Fruit fly (Drosophila melanogaster) whole organism, embryonic: ENCODE results near the gene Dpm3.

Experiments used
- Aef1 ChIP-seq: fragments of 200-800 bp; sonication (Bioruptor generic); IDR thresholded peaks from 3 replicates; pipeline ENCODE4 v1.3.6; 2022; ENCODE audit warnings: missing biosample characterization, missing genetic modification characterization
- Awh ChIP-seq: fragments of 200-800 bp; sonication (Bioruptor generic); IDR thresholded peaks from 2 replicates; pipeline ENCODE4, ENCODE4 v1.3.6; 2022; ENCODE audit warnings: missing biosample characterization, missing genetic modification characterization
- B-H2 ChIP-seq: fragments of 200-800 bp; sonication (Bioruptor generic); optimal IDR thresholded peaks from 2 replicates; lab custom pipeline; 2018; ENCODE audit warnings: missing biosample characterization, mild to moderate bottlenecking, missing genetic modification characterization
- CG10543 ChIP-seq: fragments of 200-800 bp; sonication (Bioruptor generic); optimal IDR thresholded peaks from 3 replicates; lab custom pipeline; 2017; ENCODE audit warnings: missing biosample characterization, mild to moderate bottlenecking, missing genetic modification characterization, moderate library complexity
- CG10565 ChIP-seq: fragments of 200-800 bp; sonication (Bioruptor generic); optimal IDR thresholded peaks from 3 replicates; lab custom pipeline; 2016; ENCODE audit warnings: missing biosample characterization, mild to moderate bottlenecking, missing genetic modification characterization
- CG10959 ChIP-seq: fragments of 200-800 bp; sonication (Bioruptor generic); IDR thresholded peaks from 2 replicates; pipeline ENCODE4 v1.3.6; 2022; ENCODE audit warnings: missing biosample characterization, missing genetic modification characterization
- CG11398 ChIP-seq: fragments of 200-800 bp; sonication (Bioruptor generic); optimal IDR thresholded peaks from 2 replicates; lab custom pipeline; 2016; ENCODE audit warnings: missing biosample characterization, missing genetic modification characterization
- CG11696 ChIP-seq: fragments of 200-800 bp; sonication (Bioruptor generic); IDR thresholded peaks from 2 replicates; pipeline ENCODE4 v1.3.6; 2022; ENCODE audit warnings: missing biosample characterization, missing genetic modification characterization
- CG13775 ChIP-seq: fragments of 200-800 bp; sonication (Bioruptor generic); optimal IDR thresholded peaks from 3 replicates; lab custom pipeline; 2017; ENCODE audit warnings: missing biosample characterization, mild to moderate bottlenecking, missing genetic modification characterization
- CG17186 ChIP-seq: fragments of 200-800 bp; sonication (Bioruptor generic); optimal IDR thresholded peaks from 3 replicates; lab custom pipeline; 2017; ENCODE audit warnings: missing biosample characterization, missing genetic modification reagents, missing genetic modification characterization
- CG2120 ChIP-seq: fragments of 200-800 bp; sonication (Bioruptor generic); optimal IDR thresholded peaks from 3 replicates; lab custom pipeline; 2016; ENCODE audit warnings: missing biosample characterization, missing genetic modification characterization
- CG34224 ChIP-seq: fragments of 200-800 bp; sonication (Bioruptor generic); IDR thresholded peaks from 3 replicates; pipeline ENCODE4 v1.3.6; 2022; ENCODE audit warnings: missing biosample characterization, missing genetic modification characterization; ENCODE audit not compliant: partially characterized antibody
- CG3726 ChIP-seq: fragments of 200-800 bp; sonication (Bioruptor generic); IDR thresholded peaks from 3 replicates; pipeline ENCODE4, ENCODE4 v1.3.6; 2022; ENCODE audit warnings: missing biosample characterization, missing genetic modification characterization
- CG4854 ChIP-seq: fragments of 200-800 bp; sonication (Bioruptor generic); optimal IDR thresholded peaks from 2 replicates; lab custom pipeline; 2016; ENCODE audit warnings: missing biosample characterization, missing genetic modification characterization, inconsistent platforms
- CG6791 ChIP-seq: fragments of 200-800 bp; sonication (Bioruptor generic); IDR thresholded peaks from 3 replicates; pipeline ENCODE4 v1.3.6; 2022; ENCODE audit warnings: missing biosample characterization, missing genetic modification characterization; ENCODE audit not compliant: partially characterized antibody
- CG7372 ChIP-seq: fragments of 200-800 bp; sonication (Bioruptor generic); IDR thresholded peaks from 2 replicates; pipeline ENCODE4 v1.3.6; 2022; ENCODE audit warnings: missing biosample characterization, missing genetic modification characterization
- CG7556 ChIP-seq: fragments of 200-800 bp; sonication (Bioruptor generic); optimal IDR thresholded peaks from 2 replicates; lab custom pipeline; 2017; ENCODE audit warnings: missing biosample characterization, mild to moderate bottlenecking, missing genetic modification characterization
- CG8359 ChIP-seq: fragments of 200-800 bp; sonication (Bioruptor generic); optimal IDR thresholded peaks from 2 replicates; lab custom pipeline; 2017; ENCODE audit warnings: missing biosample characterization, mild to moderate bottlenecking, missing genetic modification characterization, borderline replicate concordance
- CG9932 ChIP-seq: fragments of 200-800 bp; sonication (Bioruptor generic); IDR thresholded peaks from 2 replicates; pipeline ENCODE4 v1.3.6; 2022; ENCODE audit warnings: missing biosample characterization, missing genetic modification characterization
- Dip3 ChIP-seq: fragments of 200-800 bp; sonication (Bioruptor generic); optimal IDR thresholded peaks from 3 replicates; lab custom pipeline; 2016; ENCODE audit warnings: missing biosample characterization, missing genetic modification characterization
- Dref ChIP-seq: fragments of 200-800 bp; sonication (Bioruptor generic); IDR thresholded peaks from 2 replicates; pipeline ENCODE4 v1.3.6; 2022; ENCODE audit warnings: missing biosample characterization, missing genetic modification characterization
- HmgD ChIP-seq: fragments of 200-800 bp; sonication (Bioruptor generic); optimal IDR thresholded peaks from 3 replicates; lab custom pipeline; 2016; ENCODE audit warnings: missing biosample characterization, missing genetic modification characterization
- Kr ChIP-seq: fragments of 200-800 bp; sonication (Bioruptor generic); optimal IDR thresholded peaks from 2 replicates; lab custom pipeline; 2017; ENCODE audit warnings: missing biosample characterization, mild to moderate bottlenecking, missing genetic modification characterization
- Lpt ChIP-seq: fragments of >200 bp; optimal IDR thresholded peaks from 2 replicates; lab custom pipeline; 2018; ENCODE audit warnings: missing biosample characterization, missing genetic modification characterization
- Myb ChIP-seq: fragments of 200-800 bp; sonication (Bioruptor generic); optimal IDR thresholded peaks from 2 replicates; lab custom pipeline; 2016; ENCODE audit warnings: missing biosample characterization, missing genetic modification characterization
- Sox100B ChIP-seq: fragments of 200-800 bp; sonication (Bioruptor generic); optimal IDR thresholded peaks from 3 replicates; lab custom pipeline; 2018; ENCODE audit warnings: missing biosample characterization, mild to moderate bottlenecking, missing genetic modification characterization
- Ssrp ChIP-seq: fragments of 200-800 bp; sonication (Bioruptor generic); optimal IDR thresholded peaks from 2 replicates; lab custom pipeline; 2018; ENCODE audit warnings: missing biosample characterization, mild to moderate bottlenecking, missing genetic modification characterization, moderate library complexity
- abd-A ChIP-seq: fragments of 200-800 bp; sonication (Bioruptor generic); optimal IDR thresholded peaks from 3 replicates; lab custom pipeline; 2019; ENCODE audit warnings: missing biosample characterization, mild to moderate bottlenecking, missing genetic modification characterization, moderate library complexity
- aop ChIP-seq: fragments of 200-800 bp; sonication (Bioruptor generic); IDR thresholded peaks from 2 replicates; pipeline ENCODE4 v1.3.6; 2022; ENCODE audit warnings: missing biosample characterization, missing genetic modification characterization
- ash1 ChIP-seq: fragments of 200-800 bp; sonication (Bioruptor generic); optimal IDR thresholded peaks from 2 replicates; lab custom pipeline; 2018; ENCODE audit warnings: missing biosample characterization, mild to moderate bottlenecking, missing genetic modification characterization
- chm ChIP-seq: fragments of 200-800 bp; sonication (Bioruptor generic); IDR thresholded peaks from 2 replicates; pipeline ENCODE4 v1.3.6; 2022; ENCODE audit warnings: missing biosample characterization, missing genetic modification characterization
- crc ChIP-seq: fragments of 200-800 bp; sonication (Bioruptor generic); optimal IDR thresholded peaks from 2 replicates; lab custom pipeline; 2016; ENCODE audit warnings: missing biosample characterization, missing genetic modification characterization
- dan ChIP-seq: fragments of 200-800 bp; sonication (Bioruptor generic); IDR thresholded peaks from 2 replicates; pipeline ENCODE4 v1.3.6; 2022; ENCODE audit warnings: missing biosample characterization, missing genetic modification characterization
- eve ChIP-seq, 2 experiments: fragments of >200 bp; optimal IDR thresholded peaks; 2 replicates each; lab custom pipeline; 2017; ENCODE audit warnings: missing biosample characterization in 2 of 2, missing genetic modification characterization in 2 of 2
- fru ChIP-seq: fragments of >200 bp; optimal IDR thresholded peaks from 2 replicates; lab custom pipeline; 2017
- gt ChIP-seq: fragments of 200-800 bp; sonication (Bioruptor generic); IDR thresholded peaks from 2 replicates; pipeline ENCODE4 v1.3.6; 2022; ENCODE audit warnings: missing biosample characterization, missing genetic modification characterization
- ham ChIP-seq: fragments of 200-800 bp; sonication (Bioruptor generic); IDR thresholded peaks from 2 replicates; pipeline ENCODE4 v1.3.6; 2022; ENCODE audit warnings: missing biosample characterization, missing genetic modification characterization
- hkb ChIP-seq, 2 experiments: fragments of 200-800 bp in 1 of 2; fragments of >200 bp in 1 of 2; sonication (Bioruptor generic) in 1 of 2; IDR thresholded peaks in 1 of 2; optimal IDR thresholded peaks in 1 of 2; 2 replicates each; pipeline versions ENCODE4 v1.3.6 to Lab custom; 2017 to 2022; ENCODE audit warnings: missing biosample characterization in 1 of 2, missing genetic modification characterization in 1 of 2
- ind ChIP-seq: fragments of 200-800 bp; sonication (Bioruptor generic); optimal IDR thresholded peaks from 3 replicates; lab custom pipeline; 2016; ENCODE audit warnings: missing biosample characterization, missing genetic modification characterization
- nmo ChIP-seq: fragments of 200-800 bp; sonication (Bioruptor generic); optimal IDR thresholded peaks from 2 replicates; lab custom pipeline; 2018; ENCODE audit warnings: missing biosample characterization, mild to moderate bottlenecking, missing genetic modification characterization, moderate library complexity
- p53 ChIP-seq: fragments of 200-800 bp; sonication (Bioruptor generic); optimal IDR thresholded peaks from 2 replicates; lab custom pipeline; 2016; ENCODE audit warnings: missing biosample characterization, missing genetic modification characterization
- pb ChIP-seq: fragments of 200-800 bp; sonication (Bioruptor generic); optimal IDR thresholded peaks from 3 replicates; lab custom pipeline; 2016; ENCODE audit warnings: missing biosample characterization, missing genetic modification characterization
- peb ChIP-seq: fragments of 200-800 bp; sonication (Bioruptor generic); IDR thresholded peaks from 2 replicates; pipeline ENCODE4 v1.3.6; 2022; ENCODE audit warnings: missing biosample characterization, missing genetic modification characterization
- ro ChIP-seq: fragments of 200-800 bp; sonication (Bioruptor generic); IDR thresholded peaks from 2 replicates; pipeline ENCODE4 v1.3.6; 2022; ENCODE audit warnings: missing biosample characterization, missing genetic modification characterization
- salm ChIP-seq: fragments of 200-800 bp; sonication (Bioruptor generic); optimal IDR thresholded peaks from 2 replicates; lab custom pipeline; 2018; ENCODE audit warnings: missing biosample characterization, mild to moderate bottlenecking, missing genetic modification characterization
- sc ChIP-seq, 3 experiments: fragments of >200 bp in 2 of 3; fragments of 200-800 bp in 1 of 3; sonication (Bioruptor generic) in 1 of 3; optimal IDR thresholded peaks; 2 replicates in 2 of 3; 3 replicates in 1 of 3; lab custom pipeline; 2017; ENCODE audit warnings: mild to moderate bottlenecking in 1 of 3, missing biosample characterization in 1 of 3, missing genetic modification characterization in 1 of 3, missing genetic modification reagents in 1 of 3
- sima ChIP-seq: fragments of 200-800 bp; sonication (Bioruptor generic); optimal IDR thresholded peaks from 2 replicates; lab custom pipeline; 2016; ENCODE audit warnings: missing biosample characterization, missing genetic modification characterization
- sisA ChIP-seq: fragments of 200-800 bp; sonication (Bioruptor generic); IDR thresholded peaks from 2 replicates; pipeline ENCODE4 v1.3.6; 2022; ENCODE audit warnings: missing biosample characterization, missing genetic modification characterization
- so ChIP-seq: fragments of 200-800 bp; sonication (Bioruptor generic); IDR thresholded peaks from 3 replicates; pipeline ENCODE4 v1.3.6; 2022; ENCODE audit warnings: missing biosample characterization, missing genetic modification characterization
- vnd ChIP-seq: fragments of 200-800 bp; sonication (Bioruptor generic); IDR thresholded peaks from 3 replicates; pipeline ENCODE4 v1.3.6; 2022; ENCODE audit warnings: missing biosample characterization, missing genetic modification characterization; ENCODE audit not compliant: partially characterized antibody
- wor ChIP-seq: fragments of 200-800 bp; sonication (Bioruptor generic); IDR thresholded peaks from 2 replicates; pipeline ENCODE4 v1.3.6; 2022; ENCODE audit warnings: missing biosample characterization, missing genetic modification characterization
- zfh2 ChIP-seq: fragments of 200-800 bp; sonication (Bioruptor generic); optimal IDR thresholded peaks from 2 replicates; lab custom pipeline; 2016; ENCODE audit warnings: missing biosample characterization, missing genetic modification characterization

Dpm3 gene

dm6 chr3R:13448354-13448753 is 45.5 kb upstream of the Dpm3 start (continued):
- TF ChIP-seq Ssrp (tag; lab: Kevin White, UChicago) (peak; percentile 50), peb (GFP tag; lab: Robert Waterston, UW) (no peak), CG3726 (GFP tag; lab: Robert Waterston, UW) (no peak), fru (lab: Kevin White, UChicago) (no peak), CG6791 (GFP tag; lab: Robert Waterston, UW) (no peak), ro (no peak), hkb (optimal IDR thresholded peaks at IDR 0.05; lab: Kevin White, UChicago) (no peak), hkb (GFP tag; IDR thresholded peaks at IDR 0.05; lab: Robert Waterston, UW) (peak; percentile 42; the same call in 1 of the 2 replicates), sc (optimal IDR thresholded peaks at IDR 0.05; lab: Kevin White, UChicago) (no peak), sc (GFP tag; optimal IDR thresholded peaks at IDR 0.05; lab: Kevin White, UChicago) (peak; percentile 41), CG13775 (no peak), ash1 (no peak), salm (tag; lab: Kevin White, UChicago) (no peak), B-H2 (GFP tag; lab: Kevin White, UChicago) (no peak), eve (GFP tag; optimal IDR thresholded peaks at IDR 0.05; lab: Kevin White, UChicago) (peak in 1 of 2 experiments; percentile 48), ind (GFP tag; lab: Kevin White, UChicago) (no peak), vnd (GFP tag; lab: Robert Waterston, UW) (no peak), CG4854 (GFP tag; lab: Kevin White, UChicago) (no peak), ham (GFP tag; lab: Robert Waterston, UW) (no peak), CG8359 (GFP tag; lab: Kevin White, UChicago) (peak; percentile 22), CG7556 (GFP tag; lab: Kevin White, UChicago) (peak; percentile 36), CG2120 (GFP tag; lab: Kevin White, UChicago) (no peak), Lpt (GFP tag; lab: Kevin White, UChicago) (no peak), Dref (GFP tag; lab: Robert Waterston, UW) (no peak), CG9932 (GFP tag; lab: Robert Waterston, UW) (no peak), CG11398 (GFP tag; lab: Kevin White, UChicago) (no peak), crc (GFP tag; lab: Kevin White, UChicago) (no peak), sima (GFP tag; lab: Kevin White, UChicago) (no peak), Sox100B (GFP tag; lab: Kevin White, UChicago) (peak; percentile 35), CG10543 (no peak), chm (GFP tag; lab: Robert Waterston, UW) (0 out of 2 replicates have a peak, but pooled peaks have one; percentile 43), HmgD (GFP tag; lab: Kevin White, UChicago) (no peak), CG17186 (GFP tag; lab: Kevin White, UChicago) (no peak), CG34224 (GFP tag; lab: Robert Waterston, UW) (no peak), gt (GFP tag; lab: Robert Waterston, UW) (no peak), CG10565 (GFP tag; lab: Kevin White, UChicago) (no peak), CG11696 (GFP tag; lab: Robert Waterston, UW) (no peak), Kr (GFP tag; lab: Kevin White, UChicago) (no peak), Awh (no peak), nmo (GFP tag; lab: Kevin White, UChicago) (peak; percentile 70), Myb (no peak), CG7372 (GFP tag; lab: Robert Waterston, UW) (no peak), p53 (no peak), so (GFP tag; lab: Robert Waterston, UW) (no peak), abd-A (tag; lab: Kevin White, UChicago) (no peak), Aef1 (GFP tag; lab: Robert Waterston, UW) (no peak), CG10959 (GFP tag; lab: Robert Waterston, UW) (no peak), Dip3 (GFP tag; lab: Kevin White, UChicago) (no peak), sisA (GFP tag; lab: Robert Waterston, UW) (peak; percentile 52), wor (no peak), dan (no peak), pb (GFP tag; lab: Kevin White, UChicago) (no peak), zfh2 (GFP tag; lab: Kevin White, UChicago) (no peak), aop (no peak)
